Worm (Caenorhabditis elegans) whole organism, L4 larva: ENCODE measurements around the gene fbxa-52.

Source experiments
- F26F4.8 ChIP-seq: fragments of 200-800 bp; sonication (Bioruptor generic); conservative IDR thresholded peaks from 2 replicates; pipeline ENCODE4 v1.3.6; 2022; ENCODE audit warnings: missing genetic modification characterization, missing compliant biosample characterization
- R02D3.7 ChIP-seq: fragments of 150-350 bp; sonication (generic microtip); optimal IDR thresholded peaks from 3 replicates; lab custom pipeline; 2014; ENCODE audit warnings: missing biosample characterization, missing genetic modification characterization
- T26A8.4 ChIP-seq: fragments of 200-800 bp; sonication (Bioruptor generic); IDR thresholded peaks from 2 replicates; pipeline ENCODE4 v1.3.6; 2022; ENCODE audit warnings: missing genetic modification characterization, missing compliant biosample characterization
- ZK337.2 ChIP-seq: fragments of 200-800 bp; sonication (Bioruptor generic); IDR thresholded peaks from 2 replicates; pipeline ENCODE4 v1.3.6; 2022; ENCODE audit warnings: missing genetic modification reagents, missing genetic modification characterization, missing compliant biosample characterization
- attf-4 ChIP-seq: sonication (generic microtip); optimal IDR thresholded peaks from 3 replicates; lab custom pipeline; 2017; ENCODE audit warnings: missing biosample characterization, missing genetic modification characterization
- ceh-20 ChIP-seq: fragments of 200-800 bp; sonication (Bioruptor generic); IDR thresholded peaks from 2 replicates; pipeline ENCODE4 v1.3.6; 2022; ENCODE audit warnings: missing genetic modification reagents, missing genetic modification characterization, missing compliant biosample characterization
- ceh-62 ChIP-seq: sonication (generic microtip); optimal IDR thresholded peaks from 2 replicates; lab custom pipeline; 2017; ENCODE audit warnings: missing biosample characterization, missing genetic modification characterization
- daf-12 ChIP-seq: fragments of 150-350 bp; optimal IDR thresholded peaks from 2 replicates; lab custom pipeline; 2014; ENCODE audit warnings: missing biosample characterization, missing genetic modification reagents, missing genetic modification characterization
- daf-16 ChIP-seq, 3 experiments: sonication (generic microtip); optimal IDR thresholded peaks; 2 replicates each; lab custom pipeline; 2016 to 2017; ENCODE audit warnings: missing genetic modification characterization in 3 of 3, missing genetic modification reagents in 3 of 3, mild to moderate bottlenecking in 2 of 3, missing compliant biosample characterization in 2 of 3, missing biosample characterization in 1 of 3, moderate library complexity in 1 of 3
- dmd-6 ChIP-seq: fragments of 200-800 bp; sonication (Bioruptor generic); IDR thresholded peaks from 2 replicates; pipeline ENCODE4 v1.3.6; 2022; ENCODE audit warnings: missing genetic modification reagents, missing genetic modification characterization, missing compliant biosample characterization
- dve-1 ChIP-seq: sonication (generic microtip); optimal IDR thresholded peaks from 2 replicates; lab custom pipeline; 2017; ENCODE audit warnings: antibody characterized with exemption, mild to moderate bottlenecking, missing genetic modification characterization, missing compliant biosample characterization; ENCODE audit not compliant: insufficient read depth
- egl-27 ChIP-seq: sonication (generic microtip); optimal IDR thresholded peaks from 3 replicates; lab custom pipeline; 2017; ENCODE audit warnings: missing biosample characterization, missing genetic modification reagents, missing genetic modification characterization
- gei-8 ChIP-seq: fragments of 200-800 bp; sonication (Bioruptor generic); optimal IDR thresholded peaks from 2 replicates; lab custom pipeline; 2018; ENCODE audit warnings: mild to moderate bottlenecking, missing genetic modification characterization, missing compliant biosample characterization
- lin-13 ChIP-seq: fragments of 150-350 bp; optimal IDR thresholded peaks from 2 replicates; lab custom pipeline; 2014; ENCODE audit warnings: missing biosample characterization, missing genetic modification reagents, missing genetic modification characterization
- lin-15B ChIP-seq: fragments of 150-350 bp; sonication (generic microtip); optimal IDR thresholded peaks from 3 replicates; lab custom pipeline; 2014; ENCODE audit warnings: missing biosample characterization, missing genetic modification characterization
- lin-39 ChIP-seq: fragments of 150-350 bp; optimal IDR thresholded peaks from 2 replicates; lab custom pipeline; 2014; ENCODE audit warnings: missing biosample characterization, missing genetic modification reagents, missing genetic modification characterization
- madf-5 ChIP-seq, 2 experiments: fragments of 200-800 bp; sonication (Bioruptor generic); IDR thresholded peaks; 2 replicates each; pipeline ENCODE4 v1.3.6; 2022; ENCODE audit warnings: missing compliant biosample characterization in 2 of 2, missing genetic modification characterization in 2 of 2
- nhr-10 ChIP-seq: fragments of 150-350 bp; optimal IDR thresholded peaks from 2 replicates; lab custom pipeline; 2014; ENCODE audit warnings: missing biosample characterization, missing genetic modification characterization
- nhr-102 ChIP-seq: sonication (generic microtip); optimal IDR thresholded peaks from 2 replicates; lab custom pipeline; 2016; ENCODE audit warnings: mild to moderate bottlenecking, missing genetic modification characterization, moderate library complexity, missing compliant biosample characterization
- nhr-28 ChIP-seq: fragments of 150-350 bp; optimal IDR thresholded peaks from 2 replicates; lab custom pipeline; 2014; ENCODE audit warnings: missing biosample characterization, missing genetic modification characterization
- nhr-41 ChIP-seq: fragments of 200-800 bp; sonication (Bioruptor generic); IDR thresholded peaks from 2 replicates; pipeline ENCODE4 v1.3.6; 2022; ENCODE audit warnings: missing genetic modification reagents, missing genetic modification characterization, missing compliant biosample characterization
- nhr-48 ChIP-seq: sonication (generic microtip); optimal IDR thresholded peaks from 2 replicates; lab custom pipeline; 2016; ENCODE audit warnings: mild to moderate bottlenecking, missing genetic modification characterization, missing compliant biosample characterization
- nhr-76 ChIP-seq: fragments of 150-350 bp; optimal IDR thresholded peaks from 2 replicates; lab custom pipeline; 2014; ENCODE audit warnings: missing biosample characterization, missing genetic modification characterization
- pqm-1 ChIP-seq: sonication (generic microtip); optimal IDR thresholded peaks from 2 replicates; lab custom pipeline; 2017; ENCODE audit warnings: missing biosample characterization, missing genetic modification characterization
- set-16 ChIP-seq: fragments of 200-800 bp; sonication (Bioruptor generic); IDR thresholded peaks from 2 replicates; pipeline ENCODE4 v1.3.6; 2022; ENCODE audit warnings: missing genetic modification reagents, missing genetic modification characterization, missing compliant biosample characterization
- skn-1 ChIP-seq: fragments of 150-350 bp; optimal IDR thresholded peaks from 2 replicates; lab custom pipeline; 2014; ENCODE audit warnings: missing biosample characterization, missing genetic modification characterization
- tag-97 ChIP-seq: fragments of 200-800 bp; sonication (Bioruptor generic); IDR thresholded peaks from 2 replicates; pipeline ENCODE4 v1.3.6; 2022; ENCODE audit warnings: missing genetic modification characterization, missing compliant biosample characterization
- unc-130 ChIP-seq: sonication (generic microtip); optimal IDR thresholded peaks from 2 replicates; lab custom pipeline; 2016; ENCODE audit warnings: missing genetic modification reagents, missing genetic modification characterization, missing compliant biosample characterization
- unc-62 ChIP-seq, 3 experiments: fragments of 150-350 bp in 1 of 3; sonication (generic microtip); optimal IDR thresholded peaks in 2 of 3; peaks in 1 of 3; 1 replicate in 1 of 3; 2 replicates in 2 of 3; lab custom pipeline; 2014 to 2017; ENCODE audit warnings: missing biosample characterization in 3 of 3, missing genetic modification characterization in 3 of 3, missing genetic modification reagents in 3 of 3, missing genotype in 1 of 3
- zag-1 ChIP-seq: fragments of 150-350 bp; optimal IDR thresholded peaks from 2 replicates; lab custom pipeline; 2014; ENCODE audit warnings: missing biosample characterization, missing genetic modification characterization
- zip-2 ChIP-seq: fragments of 150-350 bp; optimal IDR thresholded peaks from 2 replicates; lab custom pipeline; 2014; ENCODE audit warnings: missing biosample characterization, missing genetic modification characterization

The fbxa-52 gene

ce11 chrX:1729558-1729957 is 17.1 kb upstream of the fbxa-52 start, which contains the start of gene dgn-3:
Gene dgn-3, plus strand, starts transcription at chrX:1729858.
- TF ChIP-seq R02D3.7 (tag; lab: Kevin White, UChicago) (no peak), set-16 (GFP tag; lab: Robert Waterston, UW) (peak; percentile 44; the same call in 1 of the 2 replicates), unc-130 (no peak), lin-39 (tag; lab: Kevin White, UChicago) (no peak)

- TF ChIP-seq unc-62 (GFP tag; optimal IDR thresholded peaks at IDR 0.05 in 1 of 2; lab: Kevin White, UChicago) (no peak), unc-62 (tag; optimal IDR thresholded peaks at IDR 0.05; lab: Kevin White, UChicago) (no peak), ceh-20 (GFP tag; lab: Robert Waterston, UW) (no peak), lin-13 (GFP tag; lab: Kevin White, UChicago) (no peak), T26A8.4 (GFP tag; lab: Robert Waterston, UW) (no peak), nhr-10 (tag; lab: Kevin White, UChicago) (no peak), ZK337.2 (no peak), attf-4 (tag; lab: Kevin White, UChicago) (no peak), zip-2 (tag; lab: Kevin White, UChicago) (no peak), dve-1 (tag; lab: Kevin White, UChicago) (no peak), daf-12 (tag; lab: Kevin White, UChicago) (no peak), nhr-48 (tag; lab: Kevin White, UChicago) (no peak), madf-5 (GFP tag; IDR thresholded peaks at IDR 0.05; lab: Robert Waterston, UW) (no peak), pqm-1 (no peak), nhr-76 (tag; lab: Kevin White, UChicago) (no peak)
Measured at ce11 chrX:1727056-1727455, 14.6 kb upstream of the fbxa-52 start, which contains the start of gene F07G6.2. Gene F07G6.2, plus strand, starts transcription at chrX:1727356.

- TF ChIP-seq ceh-62 (tag; lab: Kevin White, UChicago) (no peak), dmd-6 (GFP tag; lab: Robert Waterston, UW) (no peak), unc-130 (no peak), egl-27 (no peak), nhr-10 (tag; lab: Kevin White, UChicago) (no peak), tag-97 (no peak), set-16 (GFP tag; lab: Robert Waterston, UW) (no peak), gei-8 (no peak), zag-1 (tag; lab: Kevin White, UChicago) (no peak)
Measured at ce11 chrX:1720359-1720758, 7.9 kb upstream of the fbxa-52 start, which contains the start of gene F07G6.8. Gene F07G6.8, minus strand, starts transcription at chrX:1720459.

- TF ChIP-seq pqm-1: peak; percentile 17
- no peak for TF ChIP-seq daf-12 (tag; lab: Kevin White, UChicago)
- no peak for TF ChIP-seq daf-16 (GFP tag; optimal IDR thresholded peaks at IDR 0.05; lab: Kevin White, UChicago)
- TF ChIP-seq daf-16 (tag; optimal IDR thresholded peaks at IDR 0.05; lab: Kevin White, UChicago): peak; percentile 25
Measured at ce11 chrX:1718479-1718878, 6.0 kb upstream of the fbxa-52 start, which contains the start of gene fbxa-53. Gene fbxa-53, minus strand, starts transcription at chrX:1718579.

ce11 chrX:1707270-1707669 is 5.2 kb downstream of the fbxa-52 start:
- TF ChIP-seq F26F4.8 (GFP tag; lab: Robert Waterston, UW): 0 out of 2 replicates have a peak, but pooled peaks have one; percentile 21
- TF ChIP-seq, all 104 proteins: peak for 1; not testable (repeated sequence) for 103

- no peak for TF ChIP-seq nhr-76 (tag; lab: Kevin White, UChicago)
Measured at ce11 chrX:1706538-1706937, 5.9 kb downstream of the fbxa-52 start, which contains the start of gene F07G6.5. Gene F07G6.5, minus strand, starts transcription at chrX:1706638.

ce11 chrX:1703840-1704239 is 8.6 kb downstream of the fbxa-52 start, which contains the start of gene C36C9.5:
Gene C36C9.5, minus strand, starts transcription at chrX:1703940.
- TF ChIP-seq nhr-28 (tag; lab: Kevin White, UChicago) (no peak), lin-15B (tag; lab: Kevin White, UChicago) (no peak), nhr-102 (no peak), nhr-41 (GFP tag; lab: Robert Waterston, UW) (no peak), T26A8.4 (GFP tag; lab: Robert Waterston, UW) (no peak), daf-16 (GFP tag; optimal IDR thresholded peaks at IDR 0.05; lab: Kevin White, UChicago) (no peak), daf-16 (tag; optimal IDR thresholded peaks at IDR 0.05; lab: Kevin White, UChicago) (no peak), skn-1 (tag; lab: Kevin White, UChicago) (no peak)
